Fruit fly (Drosophila melanogaster) S2 (cell line): ENCODE data around the gene Sf3b3.

Experiments
- CG8478 ChIP-seq: fragments of >200 bp; optimal IDR thresholded peaks from 2 replicates; lab custom pipeline; 2018
- CTCF ChIP-seq, 2 experiments: fragments of >200 bp; optimal IDR thresholded peaks; 2 replicates each; lab custom pipeline; 2018

DNA sequence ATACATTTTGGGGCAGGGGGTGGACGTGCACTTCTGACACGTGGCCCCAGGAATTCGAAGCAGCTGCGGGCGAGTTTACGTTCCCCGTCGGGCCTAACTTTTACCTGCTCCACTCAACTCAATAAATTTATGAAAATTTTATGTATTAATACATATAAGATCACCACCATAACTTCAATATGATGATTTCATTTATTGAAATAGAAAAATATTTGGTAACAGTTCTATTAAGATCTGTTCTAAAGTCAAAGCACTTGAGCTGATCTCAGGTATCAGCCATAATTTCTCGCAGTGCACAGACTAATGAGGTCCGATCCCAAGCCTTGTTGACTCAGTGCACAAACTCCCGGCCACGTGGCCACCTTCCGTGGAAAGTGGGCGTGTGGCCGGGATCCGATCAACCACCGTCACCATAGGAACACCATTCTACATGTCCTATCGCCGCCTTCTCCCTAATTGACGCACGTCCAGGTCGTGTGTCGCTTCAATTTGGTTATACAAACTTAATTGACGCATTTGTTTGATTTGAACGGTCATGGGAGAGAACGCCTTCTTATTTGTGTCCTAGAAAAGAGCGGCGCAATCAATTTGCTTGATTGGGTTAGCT is 23.0 kb downstream of the Sf3b3 start:
- TF ChIP-seq CTCF (optimal IDR thresholded peaks at IDR 0.05; lab: Kevin White, UChicago) (no peak), CG8478 (lab: Kevin White, UChicago) (no peak)
